Fruit fly (Drosophila melanogaster): ENCODE measurements around the gene ppl.

Gene ppl

dm6 chr3L:21284720-21285638 lies 3.7 kb upstream of the ppl start:
- TF ChIP-seq pan (optimal IDR thresholded peaks at IDR 0.05) (no peak), Rel (GFP tag; optimal IDR thresholded peaks at IDR 0.05) (no peak), Rel (tag; optimal IDR thresholded peaks at IDR 0.05) (peak; percentile 72), Hr78 (GFP tag; optimal IDR thresholded peaks at IDR 0.05) (no peak)

- TF ChIP-seq dsf (GFP tag; optimal IDR thresholded peaks at IDR 0.05; ENCODE audit: borderline replicate concordance) (no peak), GATAd (GFP tag; optimal IDR thresholded peaks at IDR 0.05) (no peak), Rel (GFP tag; optimal IDR thresholded peaks at IDR 0.05) (no peak), Rel (tag; optimal IDR thresholded peaks at IDR 0.05) (peak; percentile 33), CG9705 (GFP tag; optimal IDR thresholded peaks at IDR 0.05) (no peak), Dfd (GFP tag; optimal IDR thresholded peaks at IDR 0.05) (no peak), CrebA (GFP tag; optimal IDR thresholded peaks at IDR 0.05; ENCODE audit: borderline replicate concordance) (no peak)
These were observed 2.5 kb upstream of the ppl start for dm6 chr3L:21283795-21284194.

dm6 chr3L:21282741-21283140 lies 1.4 kb upstream of the ppl start:
- TF ChIP-seq Rel (GFP tag; optimal IDR thresholded peaks at IDR 0.05) (no peak), Rel (tag; optimal IDR thresholded peaks at IDR 0.05) (peak; percentile 22), dsf (GFP tag; optimal IDR thresholded peaks at IDR 0.05; ENCODE audit: borderline replicate concordance) (no peak)

dm6 chr3L:21281706-21282105 lies 400 bp upstream of the ppl start:
- TF ChIP-seq foxo (GFP tag; optimal IDR thresholded peaks at IDR 0.05): no peak
- TF ChIP-seq Sp1 (GFP tag; optimal IDR thresholded peaks at IDR 0.05): no peak
- peak; percentile 19 for TF ChIP-seq woc (GFP tag; optimal IDR thresholded peaks at IDR 0.05)

- TF ChIP-seq dmrt93B (GFP tag; optimal IDR thresholded peaks at IDR 0.05) (no peak), HLH106 (tag; optimal IDR thresholded peaks at IDR 0.05) (peak; percentile 31), brk (GFP tag; optimal IDR thresholded peaks at IDR 0.05) (peak; percentile 29), pan (optimal IDR thresholded peaks at IDR 0.05) (no peak), Dif (GFP tag; optimal IDR thresholded peaks at IDR 0.05; ENCODE audit: partially characterized antibody) (no peak), N (GFP tag; optimal IDR thresholded peaks at IDR 0.05) (no peak), Rel (GFP tag; optimal IDR thresholded peaks at IDR 0.05) (no peak), Rel (tag; optimal IDR thresholded peaks at IDR 0.05) (peak; percentile 33), Hr83 (GFP tag; optimal IDR thresholded peaks at IDR 0.05; ENCODE audit: poor library complexity, severe bottlenecking) (peak; percentile 67), Myc (optimal IDR thresholded peaks at IDR 0.05) (no peak), Abd-B (GFP tag; optimal IDR thresholded peaks at IDR 0.05) (no peak), CrebA (GFP tag; optimal IDR thresholded peaks at IDR 0.05; ENCODE audit: borderline replicate concordance) (no peak), h (GFP tag; optimal IDR thresholded peaks at IDR 0.05) (peak; percentile 87), rgr (GFP tag; optimal IDR thresholded peaks at IDR 0.05) (peak; percentile 67), br (GFP tag; optimal IDR thresholded peaks at IDR 0.05) (peak; percentile 68), tai (GFP tag; optimal IDR thresholded peaks at IDR 0.05) (no peak), psq (GFP tag; optimal IDR thresholded peaks at IDR 0.05) (peak; percentile 29), dsf (GFP tag; optimal IDR thresholded peaks at IDR 0.05; ENCODE audit: borderline replicate concordance) (no peak), lola (GFP tag; optimal IDR thresholded peaks at IDR 0.05) (no peak), usp (GFP tag; optimal IDR thresholded peaks at IDR 0.05) (no peak), Dfd (GFP tag; optimal IDR thresholded peaks at IDR 0.05) (no peak), jim (GFP tag; optimal IDR thresholded peaks at IDR 0.05) (no peak), Sp1 (GFP tag; optimal IDR thresholded peaks at IDR 0.05) (peak; percentile 55), Mio (GFP tag; optimal IDR thresholded peaks at IDR 0.05) (peak; percentile 21), fru (GFP tag; optimal IDR thresholded peaks at IDR 0.05) (peak; percentile 63), sage (GFP tag; optimal IDR thresholded peaks at IDR 0.05) (no peak), woc (GFP tag; optimal IDR thresholded peaks at IDR 0.05) (no peak), Vsx2 (GFP tag; optimal IDR thresholded peaks at IDR 0.05; ENCODE audit: partially characterized antibody) (no peak), Hr78 (GFP tag; optimal IDR thresholded peaks at IDR 0.05) (no peak), CG32264 (GFP tag; optimal IDR thresholded peaks at IDR 0.05) (peak; percentile 4), Jra (GFP tag; optimal IDR thresholded peaks at IDR 0.05) (peak; percentile 47), OdsH (GFP tag; optimal IDR thresholded peaks at IDR 0.05) (peak; percentile 65), CG9705 (GFP tag; optimal IDR thresholded peaks at IDR 0.05) (no peak), sv (GFP tag; optimal IDR thresholded peaks at IDR 0.05) (peak; percentile 4), dl (GFP tag; optimal IDR thresholded peaks at IDR 0.05; ENCODE audit: insufficient read depth in 1 of 2, partially characterized antibody in 2 of 2) (no peak), Hnf4 (GFP tag; optimal IDR thresholded peaks at IDR 0.05) (peak; percentile 15)
These were observed 1.3 kb downstream of the ppl start, which contains the start of gene AcCoAS for dm6 chr3L:21279876-21280566. AcCoAS (minus strand) TSS chr3L:21280243.

Measured in whole organism, wandering third instar larva.